Worm (Caenorhabditis elegans) whole organism, young adult: ENCODE data around the gene dnj-22.

Experiments
- ama-1 ChIP-seq, 3 experiments: fragments of 150-350 bp in 1 of 3; sonication (generic microtip) in 2 of 3; optimal IDR thresholded peaks; 2 replicates each; lab custom pipeline; 2014 to 2018; ENCODE audit warnings: missing biosample characterization in 2 of 3, missing genetic modification characterization in 2 of 3, missing genetic modification reagents in 2 of 3
- tbp1 ChIP-seq: fragments of 200-800 bp; sonication (Bioruptor generic); optimal IDR thresholded peaks from 2 replicates; lab custom pipeline; 2018; ENCODE audit warnings: mild to moderate bottlenecking, missing genetic modification characterization, missing compliant biosample characterization

DNA sequence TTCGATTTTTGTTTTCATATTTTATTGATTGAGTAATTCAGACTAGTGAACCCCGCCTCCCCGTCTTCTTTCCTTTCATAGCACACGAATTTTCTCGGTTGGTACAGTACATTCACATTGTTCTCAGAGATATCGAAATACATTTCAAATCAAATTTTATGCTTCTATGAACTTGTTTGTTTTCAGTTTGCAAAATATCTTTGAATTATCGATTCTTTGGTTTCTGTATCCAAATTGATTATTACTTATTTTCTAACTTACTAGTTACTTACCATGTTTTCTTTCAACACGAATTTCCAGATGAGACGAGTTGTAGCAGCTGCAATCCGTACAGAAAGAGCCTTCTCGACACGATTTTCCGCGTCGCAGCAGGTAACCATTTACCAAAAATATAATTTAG lies 3.5 kb upstream of the dnj-22 start, which contains the start of gene mrps-2:
- TF ChIP-seq tbp1 (GFP tag; lab: Kevin White, UChicago) = no peak
- no peak for TF ChIP-seq ama-1 (optimal IDR thresholded peaks at IDR 0.05; lab: Kevin White, UChicago)
- TF ChIP-seq ama-1 (GFP tag; optimal IDR thresholded peaks at IDR 0.05; lab: Kevin White, UChicago) = no peak
